Fruit fly (Drosophila melanogaster): ENCODE measurements around the gene GluProRS.

Gene GluProRS

dm6 chr3R:23910260-23910887 lies 47.8 kb downstream of the GluProRS start:
- no peak for TF ChIP-seq EcR (GFP tag; optimal IDR thresholded peaks at IDR 0.05)
- TF ChIP-seq usp (GFP tag; optimal IDR thresholded peaks at IDR 0.05) = no peak
- TF ChIP-seq psq (optimal IDR thresholded peaks at IDR 0.05) = no peak
- no peak for TF ChIP-seq pan (optimal IDR thresholded peaks at IDR 0.05)
- no peak for TF ChIP-seq CG8478 (optimal IDR thresholded peaks at IDR 0.05)
- TF ChIP-seq Dll (optimal IDR thresholded peaks at IDR 0.05) = no peak

dm6 chr3R:23909347-23909862 lies 48.8 kb downstream of the GluProRS start:
- no peak for TF ChIP-seq CG8478 (optimal IDR thresholded peaks at IDR 0.05)
- TF ChIP-seq pan (optimal IDR thresholded peaks at IDR 0.05) = no peak
- TF ChIP-seq usp (GFP tag; optimal IDR thresholded peaks at IDR 0.05) = no peak
- no peak for TF ChIP-seq Dll (optimal IDR thresholded peaks at IDR 0.05)
- no peak for TF ChIP-seq EcR (GFP tag; optimal IDR thresholded peaks at IDR 0.05)
- no peak for TF ChIP-seq psq (optimal IDR thresholded peaks at IDR 0.05)

- TF ChIP-seq pan (optimal IDR thresholded peaks at IDR 0.05) = no peak
- TF ChIP-seq Dll (optimal IDR thresholded peaks at IDR 0.05) = no peak
- TF ChIP-seq usp (GFP tag; optimal IDR thresholded peaks at IDR 0.05) = no peak
- no peak for TF ChIP-seq CG8478 (optimal IDR thresholded peaks at IDR 0.05)
- TF ChIP-seq psq (optimal IDR thresholded peaks at IDR 0.05) = no peak
- no peak for TF ChIP-seq EcR (GFP tag; optimal IDR thresholded peaks at IDR 0.05)
Observed at dm6 chr3R:23903425-23903824, 54.8 kb downstream of the GluProRS start.

- TF ChIP-seq CG8478 (optimal IDR thresholded peaks at IDR 0.05) = no peak
- no peak for TF ChIP-seq usp (GFP tag; optimal IDR thresholded peaks at IDR 0.05)
- TF ChIP-seq Dll (optimal IDR thresholded peaks at IDR 0.05) = no peak
- TF ChIP-seq pan (optimal IDR thresholded peaks at IDR 0.05) = no peak
- TF ChIP-seq psq (optimal IDR thresholded peaks at IDR 0.05) = no peak
- TF ChIP-seq EcR (GFP tag; optimal IDR thresholded peaks at IDR 0.05) = no peak
Observed at dm6 chr3R:23902557-23902956, 55.6 kb downstream of the GluProRS start.

Data from whole organism.